Fruit fly (Drosophila melanogaster): Measurements from ENCODE around the gene Acp36DE.

Gene Acp36DE

DNA sequence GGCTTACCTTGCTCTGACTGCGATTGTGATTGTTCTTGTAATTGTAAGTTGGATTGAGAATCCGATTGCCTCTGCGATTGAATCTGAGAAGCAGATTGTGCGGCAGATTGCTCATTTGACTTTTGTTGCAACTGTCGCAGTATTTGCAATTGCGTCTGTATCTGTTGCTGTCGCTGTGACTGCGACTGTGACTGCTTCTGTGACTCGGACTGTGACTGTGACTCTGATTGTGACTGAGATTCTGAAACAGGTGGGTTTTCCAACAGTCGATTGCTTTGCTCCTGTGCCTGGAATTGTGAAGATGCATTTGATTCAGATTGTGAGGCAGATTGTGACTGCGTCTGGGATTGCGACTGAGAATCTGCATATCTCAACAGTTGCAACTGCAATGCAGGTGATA lies 796 bp downstream of the Acp36DE start:
- TF ChIP-seq Dfd (GFP tag; optimal IDR thresholded peaks at IDR 0.05) (no peak), CG32264 (GFP tag; optimal IDR thresholded peaks at IDR 0.05) (no peak), Hr83 (GFP tag; optimal IDR thresholded peaks at IDR 0.05; ENCODE audit: poor library complexity, severe bottlenecking) (no peak), sv (GFP tag; optimal IDR thresholded peaks at IDR 0.05) (no peak), Rel (GFP tag; optimal IDR thresholded peaks at IDR 0.05) (no peak), Rel (tag; optimal IDR thresholded peaks at IDR 0.05) (no peak), dsf (GFP tag; optimal IDR thresholded peaks at IDR 0.05; ENCODE audit: borderline replicate concordance) (no peak), OdsH (GFP tag; optimal IDR thresholded peaks at IDR 0.05) (no peak), ey (GFP tag; optimal IDR thresholded peaks at IDR 0.05) (no peak), Hr78 (GFP tag; optimal IDR thresholded peaks at IDR 0.05) (no peak), Vsx2 (GFP tag; optimal IDR thresholded peaks at IDR 0.05; ENCODE audit: partially characterized antibody) (no peak), N (GFP tag; optimal IDR thresholded peaks at IDR 0.05) (no peak), lola (GFP tag; optimal IDR thresholded peaks at IDR 0.05) (no peak)

dm6 chr2L:18355550-18355949 lies 3.3 kb downstream of the Acp36DE start:
- no peak for TF ChIP-seq tai (GFP tag; optimal IDR thresholded peaks at IDR 0.05)
- TF ChIP-seq sv (GFP tag; optimal IDR thresholded peaks at IDR 0.05) = no peak
- TF ChIP-seq ey (GFP tag; optimal IDR thresholded peaks at IDR 0.05) = no peak
- no peak for TF ChIP-seq Hr78 (GFP tag; optimal IDR thresholded peaks at IDR 0.05)
- no peak for TF ChIP-seq usp (GFP tag; optimal IDR thresholded peaks at IDR 0.05)
- no peak for TF ChIP-seq rgr (GFP tag; optimal IDR thresholded peaks at IDR 0.05)
- no peak for TF ChIP-seq CrebA (GFP tag; optimal IDR thresholded peaks at IDR 0.05; ENCODE audit: borderline replicate concordance)
- TF ChIP-seq dl (GFP tag; optimal IDR thresholded peaks at IDR 0.05; ENCODE audit: insufficient read depth in 1 of 2, partially characterized antibody in 2 of 2) = no peak
- no peak for TF ChIP-seq Jra (GFP tag; optimal IDR thresholded peaks at IDR 0.05)
- no peak for TF ChIP-seq Rel (GFP tag; optimal IDR thresholded peaks at IDR 0.05)
- no peak for TF ChIP-seq Rel (tag; optimal IDR thresholded peaks at IDR 0.05)
- no peak for TF ChIP-seq foxo (GFP tag; optimal IDR thresholded peaks at IDR 0.05)
- no peak for TF ChIP-seq fru (GFP tag; optimal IDR thresholded peaks at IDR 0.05)
- TF ChIP-seq Mio (GFP tag; optimal IDR thresholded peaks at IDR 0.05) = no peak
- TF ChIP-seq Abd-B (GFP tag; optimal IDR thresholded peaks at IDR 0.05) = no peak
- TF ChIP-seq Vsx2 (GFP tag; optimal IDR thresholded peaks at IDR 0.05; ENCODE audit: partially characterized antibody) = no peak
- no peak for TF ChIP-seq CG9705 (GFP tag; optimal IDR thresholded peaks at IDR 0.05)
- TF ChIP-seq dsf (GFP tag; optimal IDR thresholded peaks at IDR 0.05; ENCODE audit: borderline replicate concordance) = no peak
- no peak for TF ChIP-seq Sp1 (GFP tag; optimal IDR thresholded peaks at IDR 0.05)
- no peak for TF ChIP-seq Dfd (GFP tag; optimal IDR thresholded peaks at IDR 0.05)
- TF ChIP-seq psq (GFP tag; optimal IDR thresholded peaks at IDR 0.05) = no peak

DNA sequence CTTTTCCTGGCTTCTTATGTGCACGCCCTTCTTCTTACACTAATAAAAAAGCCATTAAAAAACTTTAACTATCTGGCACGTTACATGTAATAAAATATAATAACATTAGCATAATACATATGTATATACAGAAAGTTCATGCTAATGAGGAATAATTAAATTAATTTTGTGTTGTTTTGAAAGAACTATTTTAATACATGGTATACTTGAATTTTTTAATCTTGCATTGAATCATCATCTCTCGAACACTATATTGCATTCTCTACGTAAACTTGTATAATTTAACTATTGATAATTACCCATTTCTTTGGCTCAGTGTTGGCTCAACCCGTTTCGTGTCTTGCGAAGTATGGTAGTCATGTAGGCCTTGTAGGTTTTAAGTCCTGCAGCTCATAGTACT lies 6.0 kb downstream of the Acp36DE start:
- no peak for TF ChIP-seq CrebA (GFP tag; optimal IDR thresholded peaks at IDR 0.05; ENCODE audit: borderline replicate concordance)
- no peak for TF ChIP-seq lola (GFP tag; optimal IDR thresholded peaks at IDR 0.05)
- TF ChIP-seq Hnf4 (GFP tag; optimal IDR thresholded peaks at IDR 0.05) = no peak
- TF ChIP-seq OdsH (GFP tag; optimal IDR thresholded peaks at IDR 0.05) = peak; percentile 40
- no peak for TF ChIP-seq pan (optimal IDR thresholded peaks at IDR 0.05)
- no peak for TF ChIP-seq tai (GFP tag; optimal IDR thresholded peaks at IDR 0.05)
- no peak for TF ChIP-seq CG9705 (GFP tag; optimal IDR thresholded peaks at IDR 0.05)
- peak in 1 of 2 experiments; percentile 44 for TF ChIP-seq foxo (GFP tag; optimal IDR thresholded peaks at IDR 0.05)
- TF ChIP-seq GATAd (GFP tag; optimal IDR thresholded peaks at IDR 0.05) = no peak
- TF ChIP-seq Vsx2 (GFP tag; optimal IDR thresholded peaks at IDR 0.05; ENCODE audit: partially characterized antibody) = no peak
- TF ChIP-seq fru (GFP tag; optimal IDR thresholded peaks at IDR 0.05) = peak; percentile 52
- no peak for TF ChIP-seq sv (GFP tag; optimal IDR thresholded peaks at IDR 0.05)
- TF ChIP-seq dmrt93B (GFP tag; optimal IDR thresholded peaks at IDR 0.05) = peak; percentile 35
- TF ChIP-seq HLH106 (tag; optimal IDR thresholded peaks at IDR 0.05) = peak; percentile 41
- TF ChIP-seq Mio (GFP tag; optimal IDR thresholded peaks at IDR 0.05) = no peak
- no peak for TF ChIP-seq Myc (optimal IDR thresholded peaks at IDR 0.05)
- TF ChIP-seq h (GFP tag; optimal IDR thresholded peaks at IDR 0.05) = peak; percentile 59
- TF ChIP-seq dl (GFP tag; optimal IDR thresholded peaks at IDR 0.05; ENCODE audit: insufficient read depth in 1 of 2, partially characterized antibody in 2 of 2) = no peak
- TF ChIP-seq Dfd (GFP tag; optimal IDR thresholded peaks at IDR 0.05) = no peak
- no peak for TF ChIP-seq Abd-B (GFP tag; optimal IDR thresholded peaks at IDR 0.05)
- TF ChIP-seq usp (GFP tag; optimal IDR thresholded peaks at IDR 0.05) = no peak
- TF ChIP-seq jim (GFP tag; optimal IDR thresholded peaks at IDR 0.05) = no peak
- TF ChIP-seq dsf (GFP tag; optimal IDR thresholded peaks at IDR 0.05; ENCODE audit: borderline replicate concordance) = no peak
- TF ChIP-seq woc (GFP tag; optimal IDR thresholded peaks at IDR 0.05) = peak; percentile 41
- TF ChIP-seq CG32264 (GFP tag; optimal IDR thresholded peaks at IDR 0.05) = no peak
- TF ChIP-seq br (GFP tag; optimal IDR thresholded peaks at IDR 0.05) = peak; percentile 15
- no peak for TF ChIP-seq Hr83 (GFP tag; optimal IDR thresholded peaks at IDR 0.05; ENCODE audit: poor library complexity, severe bottlenecking)
- TF ChIP-seq Rel (GFP tag; optimal IDR thresholded peaks at IDR 0.05) = no peak
- no peak for TF ChIP-seq Rel (tag; optimal IDR thresholded peaks at IDR 0.05)
- TF ChIP-seq Sp1 (GFP tag; optimal IDR thresholded peaks at IDR 0.05) = peak; percentile 48
- TF ChIP-seq rgr (GFP tag; optimal IDR thresholded peaks at IDR 0.05) = peak; percentile 49
- no peak for TF ChIP-seq Jra (GFP tag; optimal IDR thresholded peaks at IDR 0.05)
- TF ChIP-seq ey (GFP tag; optimal IDR thresholded peaks at IDR 0.05) = peak; percentile 41
- TF ChIP-seq Hr78 (GFP tag; optimal IDR thresholded peaks at IDR 0.05) = no peak
- no peak for TF ChIP-seq N (GFP tag; optimal IDR thresholded peaks at IDR 0.05)
- peak; percentile 50 for TF ChIP-seq psq (GFP tag; optimal IDR thresholded peaks at IDR 0.05)
- TF ChIP-seq Dif (GFP tag; optimal IDR thresholded peaks at IDR 0.05; ENCODE audit: partially characterized antibody) = no peak
- no peak for TF ChIP-seq brk (GFP tag; optimal IDR thresholded peaks at IDR 0.05)
- no peak for TF ChIP-seq sage (GFP tag; optimal IDR thresholded peaks at IDR 0.05)
